Fruit fly (Drosophila melanogaster): Measurements from ENCODE around the gene mthl15.

Gene mthl15

dm6 chr2L:10246785-10247190, 8.7 kb upstream of the mthl15 start, which contains the start of gene chico (continued):
- TF ChIP-seq so (GFP tag; IDR thresholded peaks at IDR 0.05) (no peak; the same call in 2 of the 3 replicates), CG18599 (GFP tag; optimal IDR thresholded peaks at IDR 0.05) (no peak), lab (GFP tag; optimal IDR thresholded peaks at IDR 0.05) (no peak), ewg (GFP tag; optimal IDR thresholded peaks at IDR 0.05) (no peak), ATbp (GFP tag; optimal IDR thresholded peaks at IDR 0.05) (no peak), H15 (GFP tag; IDR thresholded peaks at IDR 0.05) (no peak), ab (GFP tag; optimal IDR thresholded peaks at IDR 0.05) (no peak), Xrp1 (GFP tag; IDR thresholded peaks at IDR 0.05) (no peak), CG10462 (GFP tag; optimal IDR thresholded peaks at IDR 0.05) (no peak), CG17359 (tag; optimal IDR thresholded peaks at IDR 0.05) (no peak), CHES-1-like (GFP tag; optimal IDR thresholded peaks at IDR 0.05) (peak; percentile 18), ranshi (GFP tag; IDR thresholded peaks at IDR 0.05) (no peak), CG10209 (GFP tag; optimal IDR thresholded peaks at IDR 0.05) (no peak), CG7372 (GFP tag; IDR thresholded peaks at IDR 0.05) (no peak), Meics (GFP tag; optimal IDR thresholded peaks at IDR 0.05) (no peak), hkb (optimal IDR thresholded peaks at IDR 0.05) (no peak), hkb (GFP tag; IDR thresholded peaks at IDR 0.05) (no peak), tin (GFP tag; optimal IDR thresholded peaks at IDR 0.05) (no peak), pfk (GFP tag; optimal IDR thresholded peaks at IDR 0.05) (peak; percentile 68), CG10543 (GFP tag; optimal IDR thresholded peaks at IDR 0.05) (no peak), nerfin-1 (tag; optimal IDR thresholded peaks at IDR 0.05) (peak; percentile 93), Dref (GFP tag; IDR thresholded peaks at IDR 0.05) (peak; percentile 98), CG30020 (tag; optimal IDR thresholded peaks at IDR 0.05) (peak; percentile 91), CG17385 (GFP tag; optimal IDR thresholded peaks at IDR 0.05) (no peak), Fer3 (tag; optimal IDR thresholded peaks at IDR 0.05) (no peak), CG9609 (GFP tag; optimal IDR thresholded peaks at IDR 0.05) (no peak), pan (optimal IDR thresholded peaks at IDR 0.05) (no peak), pan (GFP tag; optimal IDR thresholded peaks at IDR 0.05 in 1 of 2, IDR thresholded peaks at IDR 0.05 in 1 of 2) (no peak), exex (tag; optimal IDR thresholded peaks at IDR 0.05) (no peak), CG7357 (GFP tag; IDR thresholded peaks at IDR 0.05) (no peak), tna (GFP tag; IDR thresholded peaks at IDR 0.05; ENCODE audit: partially characterized antibody) (no peak), CG31441 (GFP tag; IDR thresholded peaks at IDR 0.05) (no peak), br (optimal IDR thresholded peaks at IDR 0.05) (no peak), crp (GFP tag; optimal IDR thresholded peaks at IDR 0.05) (no peak), CG2875 (GFP tag; optimal IDR thresholded peaks at IDR 0.05) (no peak), CG4282 (GFP tag; optimal IDR thresholded peaks at IDR 0.05) (no peak), ham (GFP tag; IDR thresholded peaks at IDR 0.05) (no peak), Myb (GFP tag; optimal IDR thresholded peaks at IDR 0.05) (peak; percentile 90), Ravus (GFP tag; IDR thresholded peaks at IDR 0.05) (no peak), repo (GFP tag; optimal IDR thresholded peaks at IDR 0.05) (no peak), mirr (GFP tag; optimal IDR thresholded peaks at IDR 0.05) (no peak), CG10431 (GFP tag; optimal IDR thresholded peaks at IDR 0.05) (no peak), Ets65A (GFP tag) (no peak), CG12155 (GFP tag; optimal IDR thresholded peaks at IDR 0.05) (no peak), Jarid2 (GFP tag; optimal IDR thresholded peaks at IDR 0.05) (no peak), CG15696 (tag; optimal IDR thresholded peaks at IDR 0.05) (no peak), Ssrp (tag; optimal IDR thresholded peaks at IDR 0.05) (no peak), CG10959 (GFP tag; IDR thresholded peaks at IDR 0.05) (no peak), Hsf (GFP tag; optimal IDR thresholded peaks at IDR 0.05) (no peak), Lpt (GFP tag; optimal IDR thresholded peaks at IDR 0.05) (no peak), CG7963 (GFP tag; IDR thresholded peaks at IDR 0.05; ENCODE audit: partially characterized antibody) (peak; percentile 26; the same call in 2 of the 3 replicates), CG10654 (GFP tag; optimal IDR thresholded peaks at IDR 0.05) (no peak), CG13624 (GFP tag; optimal IDR thresholded peaks at IDR 0.05) (peak; percentile 68)

Measured in whole organism, embryonic.